Fruit fly (Drosophila melanogaster) whole organism, embryonic: ENCODE results near the gene Crz.

Source experiments
- BtbVII ChIP-seq: fragments of 200-800 bp; sonication (Bioruptor generic); optimal IDR thresholded peaks from 3 replicates; lab custom pipeline; 2017; ENCODE audit warnings: missing biosample characterization, mild to moderate bottlenecking, missing genetic modification characterization
- CG1024 ChIP-seq: fragments of 200-800 bp; sonication (Bioruptor generic); IDR thresholded peaks from 2 replicates; pipeline ENCODE4 v1.3.6; 2022; ENCODE audit warnings: missing biosample characterization, missing genetic modification characterization
- CG10366 ChIP-seq: fragments of 200-800 bp; sonication (Bioruptor generic); IDR thresholded peaks from 2 replicates; pipeline ENCODE4 v1.3.6; 2022; ENCODE audit warnings: missing biosample characterization, missing genetic modification characterization
- CG10959 ChIP-seq: fragments of 200-800 bp; sonication (Bioruptor generic); IDR thresholded peaks from 2 replicates; pipeline ENCODE4 v1.3.6; 2022; ENCODE audit warnings: missing biosample characterization, missing genetic modification characterization
- CG11456 ChIP-seq: fragments of 200-800 bp; sonication (Bioruptor generic); IDR thresholded peaks from 3 replicates; pipeline ENCODE4 v1.3.6; 2022; ENCODE audit warnings: missing biosample characterization, missing genetic modification characterization
- CG11695 ChIP-seq: fragments of 200-800 bp; sonication (Bioruptor generic); IDR thresholded peaks from 3 replicates; pipeline ENCODE4 v1.3.6; 2022; ENCODE audit warnings: missing biosample characterization, missing genetic modification characterization
- CG11723 ChIP-seq: fragments of 200-800 bp; sonication (Bioruptor generic); optimal IDR thresholded peaks from 2 replicates; lab custom pipeline; 2017; ENCODE audit warnings: missing biosample characterization, mild to moderate bottlenecking, missing genetic modification characterization
- CG13296 ChIP-seq: fragments of 200-800 bp; sonication (Bioruptor generic); optimal IDR thresholded peaks from 3 replicates; lab custom pipeline; 2018; ENCODE audit warnings: missing biosample characterization, mild to moderate bottlenecking, missing genetic modification characterization
- CG13775 ChIP-seq: fragments of 200-800 bp; sonication (Bioruptor generic); optimal IDR thresholded peaks from 3 replicates; lab custom pipeline; 2017; ENCODE audit warnings: missing biosample characterization, mild to moderate bottlenecking, missing genetic modification characterization
- CG14050 ChIP-seq: fragments of 200-800 bp; sonication (Bioruptor generic); IDR thresholded peaks from 3 replicates; pipeline ENCODE4 v1.3.6; 2022; ENCODE audit warnings: missing biosample characterization, missing genetic modification characterization
- CG14710 ChIP-seq: fragments of 200-800 bp; sonication (Bioruptor generic); optimal IDR thresholded peaks from 3 replicates; lab custom pipeline; 2019; ENCODE audit warnings: missing biosample characterization, mild to moderate bottlenecking, missing genetic modification characterization, moderate library complexity
- CG1603 ChIP-seq: fragments of 200-800 bp; sonication (Bioruptor generic); optimal IDR thresholded peaks from 2 replicates; lab custom pipeline; 2019; ENCODE audit warnings: missing biosample characterization, mild to moderate bottlenecking, missing genetic modification characterization, moderate library complexity
- CG17829 ChIP-seq: fragments of 200-800 bp; optimal IDR thresholded peaks from 2 replicates; lab custom pipeline; 2019; ENCODE audit warnings: missing biosample characterization, mild to moderate bottlenecking, missing genetic modification characterization, moderate library complexity
- CG18262 ChIP-seq: fragments of 200-800 bp; optimal IDR thresholded peaks from 3 replicates; lab custom pipeline; 2019; ENCODE audit warnings: missing biosample characterization, mild to moderate bottlenecking, missing genetic modification characterization, moderate library complexity
- CG2712 ChIP-seq: fragments of 200-800 bp; optimal IDR thresholded peaks from 3 replicates; lab custom pipeline; 2019; ENCODE audit warnings: missing biosample characterization, mild to moderate bottlenecking, missing genetic modification characterization, moderate library complexity
- CG30403 ChIP-seq: fragments of 200-800 bp; sonication (Bioruptor generic); optimal IDR thresholded peaks from 3 replicates; lab custom pipeline; 2016; ENCODE audit warnings: missing biosample characterization, missing genetic modification characterization
- CG30431 ChIP-seq: fragments of 200-800 bp; sonication (Bioruptor generic); optimal IDR thresholded peaks from 2 replicates; lab custom pipeline; 2017; ENCODE audit warnings: missing biosample characterization, missing genetic modification characterization
- CG4404 ChIP-seq: fragments of 200-800 bp; sonication (Bioruptor generic); IDR thresholded peaks from 2 replicates; pipeline ENCODE4 v1.3.6; 2022; ENCODE audit warnings: missing biosample characterization, missing genetic modification characterization
- CG6254 ChIP-seq: fragments of 200-800 bp; sonication (Bioruptor generic); optimal IDR thresholded peaks from 3 replicates; lab custom pipeline; 2017; ENCODE audit warnings: mild to moderate bottlenecking, missing biosample characterization, missing genetic modification reagents, missing genetic modification characterization
- CG6683 ChIP-seq: fragments of 200-800 bp; sonication (Bioruptor generic); optimal IDR thresholded peaks from 2 replicates; lab custom pipeline; 2017; ENCODE audit warnings: missing biosample characterization, mild to moderate bottlenecking, missing genetic modification characterization, missing genetic modification reagents
- CG6689 ChIP-seq: fragments of 200-800 bp; sonication (Bioruptor generic); IDR thresholded peaks from 2 replicates; pipeline ENCODE4 v1.3.6; 2022; ENCODE audit warnings: missing biosample characterization, missing genetic modification characterization
- CG7987 ChIP-seq: fragments of 200-800 bp; sonication (Bioruptor generic); optimal IDR thresholded peaks from 2 replicates; lab custom pipeline; 2018; ENCODE audit warnings: missing biosample characterization, mild to moderate bottlenecking, missing genetic modification characterization, moderate library complexity
- CG8290 ChIP-seq, 3 experiments: fragments of 200-800 bp; sonication (Bioruptor generic); optimal IDR thresholded peaks; 2 replicates each; lab custom pipeline; 2016 to 2019; ENCODE audit warnings: missing biosample characterization in 3 of 3, missing genetic modification characterization in 3 of 3, mild to moderate bottlenecking in 2 of 3, moderate library complexity in 1 of 3
- CG8388 ChIP-seq: fragments of 200-800 bp; sonication (Bioruptor generic); optimal IDR thresholded peaks from 2 replicates; lab custom pipeline; 2019; ENCODE audit warnings: missing biosample characterization, mild to moderate bottlenecking, missing genetic modification characterization, moderate library complexity
- CG9876 ChIP-seq: fragments of 200-800 bp; sonication (Bioruptor generic); optimal IDR thresholded peaks from 2 replicates; lab custom pipeline; 2016; ENCODE audit warnings: missing biosample characterization, missing genetic modification characterization
- D19B ChIP-seq: fragments of 200-800 bp; sonication (Bioruptor generic); optimal IDR thresholded peaks from 2 replicates; lab custom pipeline; 2017; ENCODE audit warnings: missing biosample characterization, mild to moderate bottlenecking, missing genetic modification characterization
- Fer1 ChIP-seq: fragments of 200-800 bp; sonication (Bioruptor generic); optimal IDR thresholded peaks from 2 replicates; lab custom pipeline; 2017; ENCODE audit warnings: missing biosample characterization, mild to moderate bottlenecking, missing genetic modification characterization
- Fer3 ChIP-seq: fragments of 200-800 bp; sonication (Bioruptor generic); optimal IDR thresholded peaks from 2 replicates; lab custom pipeline; 2018; ENCODE audit warnings: missing biosample characterization, mild to moderate bottlenecking, missing genetic modification characterization, moderate library complexity
- H15 ChIP-seq: fragments of 200-800 bp; sonication (Bioruptor generic); IDR thresholded peaks from 3 replicates; pipeline ENCODE4 v1.3.6; 2022; ENCODE audit warnings: missing biosample characterization, missing genetic modification characterization
- HLH3B ChIP-seq: fragments of 200-800 bp; sonication (Bioruptor generic); IDR thresholded peaks from 2 replicates; pipeline ENCODE4 v1.3.6; 2022; ENCODE audit warnings: missing biosample characterization, missing genetic modification characterization
- Oli ChIP-seq: fragments of 200-800 bp; sonication (Bioruptor generic); optimal IDR thresholded peaks from 2 replicates; lab custom pipeline; 2018; ENCODE audit warnings: missing biosample characterization, mild to moderate bottlenecking, missing genetic modification characterization, moderate library complexity
- Optix ChIP-seq: fragments of 200-800 bp; sonication (Bioruptor generic); IDR thresholded peaks from 3 replicates; pipeline ENCODE4 v1.3.6; 2022; ENCODE audit warnings: missing biosample characterization, missing genetic modification characterization
- Rfx ChIP-seq: fragments of 200-800 bp; sonication (Bioruptor generic); IDR thresholded peaks from 2 replicates; pipeline ENCODE4 v1.3.6; 2022; ENCODE audit warnings: missing biosample characterization, missing genetic modification characterization
- Xbp1 ChIP-seq: fragments of 200-800 bp; sonication (Bioruptor generic); optimal IDR thresholded peaks from 3 replicates; lab custom pipeline; 2016; ENCODE audit warnings: missing biosample characterization, mild to moderate bottlenecking, missing genetic modification characterization
- al ChIP-seq: fragments of 200-800 bp; sonication (Bioruptor generic); IDR thresholded peaks from 2 replicates; pipeline ENCODE4 v1.3.6; 2022; ENCODE audit warnings: missing biosample characterization, missing genetic modification characterization
- az2 ChIP-seq: fragments of 200-800 bp; sonication (Bioruptor generic); optimal IDR thresholded peaks from 3 replicates; lab custom pipeline; 2016; ENCODE audit warnings: missing biosample characterization, missing genetic modification characterization
- bbx ChIP-seq: fragments of 200-800 bp; sonication (Bioruptor generic); IDR thresholded peaks from 2 replicates; pipeline ENCODE4 v1.3.6; 2022; ENCODE audit warnings: missing biosample characterization, missing genetic modification characterization; ENCODE audit not compliant: partially characterized antibody
- cwo ChIP-seq: fragments of 200-800 bp; sonication (Bioruptor generic); optimal IDR thresholded peaks from 3 replicates; lab custom pipeline; 2017; ENCODE audit warnings: missing biosample characterization, missing genetic modification characterization, mild to moderate bottlenecking, moderate library complexity, missing genetic modification reagents
- eyg ChIP-seq: fragments of 200-800 bp; sonication (Bioruptor generic); optimal IDR thresholded peaks from 3 replicates; lab custom pipeline; 2016; ENCODE audit warnings: missing biosample characterization, missing genetic modification characterization
- ind ChIP-seq: fragments of 200-800 bp; sonication (Bioruptor generic); optimal IDR thresholded peaks from 3 replicates; lab custom pipeline; 2016; ENCODE audit warnings: missing biosample characterization, missing genetic modification characterization
- lbe ChIP-seq: fragments of 200-800 bp; sonication (Bioruptor generic); optimal IDR thresholded peaks from 2 replicates; lab custom pipeline; 2016; ENCODE audit warnings: missing biosample characterization, mild to moderate bottlenecking, missing genetic modification characterization
- lilli ChIP-seq: fragments of 200-800 bp; sonication (Bioruptor generic); optimal IDR thresholded peaks from 3 replicates; lab custom pipeline; 2016; ENCODE audit warnings: missing biosample characterization, missing genetic modification characterization
- lov ChIP-seq, 2 experiments: fragments of 200-800 bp in 1 of 2; fragments of >200 bp in 1 of 2; sonication (Bioruptor generic) in 1 of 2; IDR thresholded peaks in 1 of 2; optimal IDR thresholded peaks in 1 of 2; 2 replicates in 1 of 2; 3 replicates in 1 of 2; pipeline versions ENCODE4 v1.3.6 to Lab custom; 2017 to 2022; ENCODE audit warnings: missing biosample characterization in 1 of 2, missing genetic modification characterization in 1 of 2
- nerfin-1 ChIP-seq: fragments of 200-800 bp; sonication (Bioruptor generic); optimal IDR thresholded peaks from 3 replicates; lab custom pipeline; 2019; ENCODE audit warnings: missing biosample characterization, mild to moderate bottlenecking, missing genetic modification characterization, moderate library complexity
- otp ChIP-seq: fragments of 200-800 bp; sonication (Bioruptor generic); IDR thresholded peaks from 3 replicates; pipeline ENCODE4, ENCODE4 v1.3.6; 2022; ENCODE audit warnings: missing biosample characterization, missing genetic modification characterization
- tin ChIP-seq: fragments of 200-800 bp; sonication (Bioruptor generic); optimal IDR thresholded peaks from 3 replicates; lab custom pipeline; 2016; ENCODE audit warnings: missing biosample characterization, missing genetic modification characterization
- z ChIP-seq: fragments of 200-800 bp; sonication (Bioruptor generic); IDR thresholded peaks from 3 replicates; pipeline ENCODE4 v1.3.6; 2022; ENCODE audit warnings: missing biosample characterization, missing genetic modification characterization

The Crz gene

DNA sequence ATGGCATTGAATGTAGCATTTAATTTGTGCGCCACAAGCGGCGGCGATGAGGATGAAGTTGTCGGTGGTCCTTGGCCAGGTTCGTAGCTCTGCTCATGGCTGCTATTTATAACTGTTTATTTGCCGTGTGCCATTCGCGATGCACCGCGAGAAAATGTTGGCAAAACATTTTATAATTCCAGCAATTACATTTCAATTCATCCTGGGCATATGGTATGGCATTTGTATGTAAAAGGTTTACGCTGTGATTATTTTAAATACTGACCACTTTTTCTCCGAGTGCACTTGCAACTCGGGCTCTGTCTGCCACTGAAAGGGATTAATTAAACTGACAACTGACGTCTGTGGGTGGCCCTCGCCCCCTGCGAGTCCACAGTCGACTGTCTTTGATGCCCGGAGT, 42.0 kb downstream of the Crz start (continued):
- TF ChIP-seq CG6254 = no peak
- peak; percentile 21 for TF ChIP-seq Oli (tag; lab: Kevin White, UChicago)
- peak; percentile 39 for TF ChIP-seq lilli
- TF ChIP-seq ind (GFP tag; lab: Kevin White, UChicago) = peak; percentile 39
- peak; percentile 52 for TF ChIP-seq Rfx (GFP tag; lab: Robert Waterston, UW)
- peak; percentile 64 for TF ChIP-seq Optix
- TF ChIP-seq CG1603 = peak; percentile 59
- TF ChIP-seq CG11695 (GFP tag; lab: Robert Waterston, UW) = 0 out of 3 replicates have a peak, but pooled peaks have one; percentile 13
- TF ChIP-seq CG30403 (GFP tag; lab: Kevin White, UChicago) = peak; percentile 35
- peak; percentile 0 for TF ChIP-seq CG30431 (GFP tag; lab: Kevin White, UChicago)
- TF ChIP-seq nerfin-1 (tag; lab: Kevin White, UChicago) = no peak
- TF ChIP-seq al (GFP tag; lab: Robert Waterston, UW) = peak; percentile 32; the same call in 1 of the 2 replicates
- no peak for TF ChIP-seq bbx (GFP tag; lab: Robert Waterston, UW)
- peak; percentile 44; the same call in 1 of the 2 replicates for TF ChIP-seq CG10366 (GFP tag; lab: Robert Waterston, UW)

dm6 chr3R:14357405-14357804, 42.8 kb downstream of the Crz start:
- TF ChIP-seq CG18262 (tag; lab: Kevin White, UChicago) = peak; percentile 41
- TF ChIP-seq CG8290 (GFP tag; optimal IDR thresholded peaks at IDR 0.05; lab: Kevin White, UChicago) = no peak
- TF ChIP-seq CG8290 (tag; optimal IDR thresholded peaks at IDR 0.05; lab: Kevin White, UChicago) = peak in 1 of 2 experiments; percentile 42
- no peak for TF ChIP-seq D19B (GFP tag; lab: Kevin White, UChicago)
- TF ChIP-seq CG14050 (GFP tag; lab: Robert Waterston, UW) = 0 out of 3 replicates have a peak, but pooled peaks have one; percentile 10
- TF ChIP-seq CG13775 (GFP tag; lab: Kevin White, UChicago) = peak; percentile 4
- TF ChIP-seq CG11695 (GFP tag; lab: Robert Waterston, UW) = 0 out of 3 replicates have a peak, but pooled peaks have one; percentile 25
- peak; percentile 17 for TF ChIP-seq CG13296 (GFP tag; lab: Kevin White, UChicago)
- peak; percentile 44; the same call in 1 of the 2 replicates for TF ChIP-seq CG6689
- peak; percentile 21; the same call in 1 of the 3 replicates for TF ChIP-seq otp (GFP tag; lab: Robert Waterston, UW)
- TF ChIP-seq CG17829 (tag; lab: Kevin White, UChicago) = peak; percentile 26
- TF ChIP-seq CG9876 (GFP tag; lab: Kevin White, UChicago) = no peak
- TF ChIP-seq lbe (GFP tag; lab: Kevin White, UChicago) = peak; percentile 48
- peak; percentile 1 for TF ChIP-seq CG6683 (GFP tag; lab: Kevin White, UChicago)
- TF ChIP-seq H15 (GFP tag; lab: Robert Waterston, UW) = 0 out of 3 replicates have a peak, but pooled peaks have one; percentile 47
- no peak for TF ChIP-seq eyg
- peak; percentile 46 for TF ChIP-seq HLH3B (GFP tag; lab: Robert Waterston, UW)
- peak; percentile 64; the same call in 1 of the 3 replicates for TF ChIP-seq CG11456
- TF ChIP-seq CG30403 (GFP tag; lab: Kevin White, UChicago) = peak; percentile 26
- peak; percentile 21 for TF ChIP-seq cwo
- TF ChIP-seq CG1024 (GFP tag; lab: Robert Waterston, UW) = peak; percentile 61
- TF ChIP-seq lov (optimal IDR thresholded peaks at IDR 0.05; lab: Kevin White, UChicago) = no peak
- TF ChIP-seq lov (GFP tag; IDR thresholded peaks at IDR 0.05; lab: Robert Waterston, UW) = peak; percentile 42; the same call in 1 of the 3 replicates
- peak; percentile 66 for TF ChIP-seq Fer1
- TF ChIP-seq Oli (tag; lab: Kevin White, UChicago) = peak; percentile 8
- TF ChIP-seq CG7987 = no peak
- peak; percentile 27 for TF ChIP-seq CG8388 (GFP tag; lab: Kevin White, UChicago)
- peak; percentile 62 for TF ChIP-seq CG4404 (GFP tag; lab: Robert Waterston, UW)
- TF ChIP-seq CG11723 (GFP tag; lab: Kevin White, UChicago) = no peak
- TF ChIP-seq Xbp1 = peak; percentile 36
- peak; percentile 20 for TF ChIP-seq BtbVII (GFP tag; lab: Kevin White, UChicago)
- TF ChIP-seq CG14710 (tag; lab: Kevin White, UChicago) = peak; percentile 15
- no peak for TF ChIP-seq z (GFP tag; lab: Robert Waterston, UW)
- TF ChIP-seq CG2712 (tag; lab: Kevin White, UChicago) = peak; percentile 59
- TF ChIP-seq tin (GFP tag; lab: Kevin White, UChicago) = peak; percentile 45
- TF ChIP-seq Fer3 = peak; percentile 54
- TF ChIP-seq az2 (GFP tag; lab: Kevin White, UChicago) = peak; percentile 30
- peak; percentile 37; the same call in 1 of the 2 replicates for TF ChIP-seq CG10959 (GFP tag; lab: Robert Waterston, UW)
